Worm (Caenorhabditis elegans) whole organism, mixed stage, embryonic: Measurements from ENCODE around the gene Y46C8AL.11.

Source experiments
- blmp-1 ChIP-seq: fragments of 150-350 bp; optimal IDR thresholded peaks from 2 replicates; lab custom pipeline; 2014; ENCODE audit warnings: missing biosample characterization, missing genetic modification characterization
- elt-1 ChIP-seq: sonication (generic microtip); optimal IDR thresholded peaks from 2 replicates; lab custom pipeline; 2017; ENCODE audit warnings: missing genetic modification characterization, mild to moderate bottlenecking, missing compliant biosample characterization, antibody characterized with exemption, moderate library complexity, borderline replicate concordance; ENCODE audit not compliant: insufficient read depth
- lin-13 ChIP-seq: fragments of 150-350 bp; optimal IDR thresholded peaks from 2 replicates; lab custom pipeline; 2014; ENCODE audit warnings: missing biosample characterization, missing genetic modification characterization
- lsy-2 ChIP-seq: fragments of 150-350 bp; optimal IDR thresholded peaks from 2 replicates; lab custom pipeline; 2014; ENCODE audit warnings: missing biosample characterization, missing genetic modification characterization
- nhr-12 ChIP-seq: fragments of 150-350 bp; optimal IDR thresholded peaks from 2 replicates; lab custom pipeline; 2014; ENCODE audit warnings: missing biosample characterization, missing genetic modification characterization
- nhr-28 ChIP-seq: fragments of 150-350 bp; optimal IDR thresholded peaks from 2 replicates; lab custom pipeline; 2014; ENCODE audit warnings: missing biosample characterization, missing genetic modification characterization
- nhr-76 ChIP-seq: sonication (generic microtip); optimal IDR thresholded peaks from 2 replicates; lab custom pipeline; 2017; ENCODE audit warnings: missing biosample characterization, missing genetic modification characterization
- snpc-4 ChIP-seq: fragments of 150-350 bp; optimal IDR thresholded peaks from 2 replicates; lab custom pipeline; 2014; ENCODE audit warnings: missing biosample characterization, missing genetic modification characterization
- sptf-1 ChIP-seq: sonication (generic microtip); optimal IDR thresholded peaks from 2 replicates; lab custom pipeline; 2017; ENCODE audit warnings: mild to moderate bottlenecking, missing genetic modification characterization, moderate library complexity, missing compliant biosample characterization
- unc-62 ChIP-seq: fragments of 150-350 bp; optimal IDR thresholded peaks from 2 replicates; lab custom pipeline; 2014; ENCODE audit warnings: missing biosample characterization, missing genetic modification reagents, missing genetic modification characterization
- ztf-11 ChIP-seq: fragments of 150-350 bp; optimal IDR thresholded peaks from 2 replicates; lab custom pipeline; 2014; ENCODE audit warnings: missing biosample characterization, missing genetic modification characterization

DNA sequence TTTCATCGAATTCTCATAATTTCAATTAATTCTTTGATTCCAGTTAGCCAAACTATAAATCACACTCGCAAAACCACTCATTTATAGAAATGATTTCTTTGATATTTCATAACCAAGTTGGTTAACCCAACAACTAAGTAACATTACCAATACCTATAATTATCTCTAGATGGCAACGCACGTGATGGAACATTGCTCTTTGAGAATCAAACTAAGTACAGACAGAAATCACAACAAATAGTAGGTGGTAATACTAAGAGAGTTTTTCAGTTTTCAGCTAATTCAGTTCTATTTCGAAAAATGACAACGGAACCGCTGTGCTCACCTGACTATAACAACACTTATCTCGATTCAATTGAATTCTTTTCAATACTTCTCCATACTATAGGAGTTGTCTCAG lies 38.5 kb downstream of the Y46C8AL.11 start, which contains the start of gene srh-223:
- TF ChIP-seq lin-13 (tag; lab: Kevin White, UChicago): no peak
- no peak for TF ChIP-seq nhr-76 (tag; lab: Kevin White, UChicago)
- no peak for TF ChIP-seq elt-1 (tag; lab: Kevin White, UChicago)
- TF ChIP-seq blmp-1 (tag; lab: Kevin White, UChicago): no peak
- TF ChIP-seq ztf-11 (tag; lab: Kevin White, UChicago): no peak
- TF ChIP-seq unc-62 (GFP tag; lab: Kevin White, UChicago): no peak
- no peak for TF ChIP-seq lsy-2
- no peak for TF ChIP-seq nhr-12
- no peak for TF ChIP-seq snpc-4 (tag; lab: Kevin White, UChicago)
- TF ChIP-seq sptf-1 (tag; lab: Kevin White, UChicago): no peak
- TF ChIP-seq nhr-28 (tag; lab: Kevin White, UChicago): no peak
